Worm (Caenorhabditis elegans): Measurements from ENCODE around the gene cdr-1.
"Not testable (repeated sequence)": the region's sequence is repeated elsewhere in the genome, so short reads cannot be mapped to it uniquely, and the experiment has no call there.

Gene cdr-1

DNA sequence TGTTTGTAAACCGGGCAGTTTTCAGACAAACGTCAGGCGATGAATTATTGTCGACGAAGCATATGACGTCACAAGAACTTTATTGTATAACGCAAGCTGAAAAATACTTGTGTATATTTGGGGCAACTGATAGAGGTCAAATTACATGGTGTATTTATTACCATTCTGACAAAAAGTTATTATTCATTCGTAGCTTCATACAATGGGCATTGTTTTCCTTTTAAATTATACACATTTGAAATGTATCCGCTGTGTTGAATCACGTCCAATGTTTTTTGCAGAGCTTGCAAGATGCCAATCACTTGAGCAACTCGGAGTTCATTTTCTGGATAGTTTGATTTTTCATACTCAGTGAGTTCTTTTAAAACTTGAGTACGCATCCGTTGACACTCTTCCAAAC lies 1.9 kb downstream of the cdr-1 start, which contains the start of gene F35E8.13:
Gene F35E8.13 (plus strand): TSS at position 301 of the 400 bp plus-strand sequence.
- TF ChIP-seq ztf-26 (tag; optimal IDR thresholded peaks at IDR 0.05): no peak
- no peak for TF ChIP-seq nfya-2 (GFP tag; IDR thresholded peaks at IDR 0.05)
- TF ChIP-seq ceh-40 (GFP tag; IDR thresholded peaks at IDR 0.05): no peak
- TF ChIP-seq B0336.3 (GFP tag; IDR thresholded peaks at IDR 0.05): no peak
- no peak for TF ChIP-seq ekl-4 (GFP tag; IDR thresholded peaks at IDR 0.05)
- TF ChIP-seq lin-54 (GFP tag; optimal IDR thresholded peaks at IDR 0.05): no peak
- TF ChIP-seq dpl-1 (GFP tag; optimal IDR thresholded peaks at IDR 0.05): no peak
- no peak for TF ChIP-seq Y95B8A.8 (GFP tag; IDR thresholded peaks at IDR 0.05)
- TF ChIP-seq ceh-79 (tag; optimal IDR thresholded peaks at IDR 0.05): no peak
- no peak for TF ChIP-seq ZK185.1 (tag; optimal IDR thresholded peaks at IDR 0.05; ENCODE audit: poor library complexity, severe bottlenecking)

DNA sequence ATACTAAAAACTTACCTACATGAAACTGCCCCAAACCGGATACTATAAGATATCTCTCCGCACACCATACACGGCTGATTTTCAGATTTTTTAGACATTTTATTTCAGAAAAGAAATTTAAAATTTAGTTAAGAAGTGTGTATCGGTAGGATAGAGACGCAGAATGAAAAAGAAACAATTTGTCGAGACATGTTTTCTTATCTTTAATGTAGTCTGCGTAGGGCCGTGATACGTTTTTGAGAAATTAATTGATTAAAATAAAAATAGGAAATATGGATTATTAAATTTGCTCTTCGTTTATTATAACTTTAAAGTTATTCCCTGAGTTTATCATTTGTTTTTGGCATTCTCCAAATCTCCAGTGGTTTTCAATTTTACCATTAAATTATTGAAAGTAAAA lies 3.2 kb downstream of the cdr-1 start, which contains the start of gene nhr-108:
Gene nhr-108 (minus strand): TSS at position 166 of the 400 bp plus-strand sequence.
- TF ChIP-seq hrde-1 (tag; optimal IDR thresholded peaks at IDR 0.05; ENCODE audit: borderline replicate concordance): no peak
- no peak for TF ChIP-seq nhr-120 (GFP tag; IDR thresholded peaks at IDR 0.05)
- TF ChIP-seq snpc-1.3 (tag; optimal IDR thresholded peaks at IDR 0.05; ENCODE audit: insufficient read depth): no peak
- no peak for TF ChIP-seq lin-26 (GFP tag; IDR thresholded peaks at IDR 0.05)
- TF ChIP-seq unc-62 (GFP tag; optimal IDR thresholded peaks at IDR 0.05): no peak

DNA sequence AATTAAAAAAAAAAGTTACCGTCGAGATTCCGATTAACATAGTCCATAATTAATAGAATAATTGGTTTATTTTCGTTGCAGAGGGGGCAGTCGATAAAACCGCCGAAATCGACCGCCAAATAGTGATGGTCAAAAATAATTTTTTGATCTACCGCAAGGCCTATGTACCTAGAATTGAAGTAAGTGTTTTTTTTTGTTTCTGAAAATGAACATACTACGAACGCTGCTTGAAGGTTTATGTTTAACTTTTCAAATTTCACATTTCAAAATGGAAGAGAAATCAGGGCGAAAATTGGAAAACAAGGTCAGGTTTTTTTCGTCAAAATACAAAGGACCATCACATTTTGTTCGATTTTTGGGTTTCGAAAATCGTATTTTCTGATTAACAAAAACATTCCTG lies 7.2 kb downstream of the cdr-1 start, which contains the start of gene pzf-1:
Gene pzf-1 (minus strand): TSS at position 101 of the 400 bp plus-strand sequence.
- TF ChIP-seq repo-1 (tag; optimal IDR thresholded peaks at IDR 0.05): no peak
- TF ChIP-seq B0336.3 (GFP tag; IDR thresholded peaks at IDR 0.05): no peak
- no peak for TF ChIP-seq him-1 (tag; optimal IDR thresholded peaks at IDR 0.05)
- TF ChIP-seq ceh-58 (GFP tag; IDR thresholded peaks at IDR 0.05): no peak
- TF ChIP-seq hsf-1 (GFP tag; IDR thresholded peaks at IDR 0.05): no peak
- no peak for TF ChIP-seq lir-1 (GFP tag; conservative IDR thresholded peaks at IDR 0.05)
- no peak for TF ChIP-seq aptf-3 (GFP tag; IDR thresholded peaks at IDR 0.05)
- TF ChIP-seq F23B12.7 (tag; optimal IDR thresholded peaks at IDR 0.05; ENCODE audit: insufficient read depth): no peak
- TF ChIP-seq aptf-2 (GFP tag; conservative IDR thresholded peaks at IDR 0.05): no peak
- no peak for TF ChIP-seq lin-54 (GFP tag; optimal IDR thresholded peaks at IDR 0.05)
- TF ChIP-seq nhr-179 (tag; optimal IDR thresholded peaks at IDR 0.05): no peak
- no peak for TF ChIP-seq let-526 (GFP tag; IDR thresholded peaks at IDR 0.05)
- TF ChIP-seq F39B2.1 (GFP tag; IDR thresholded peaks at IDR 0.05): no peak

DNA sequence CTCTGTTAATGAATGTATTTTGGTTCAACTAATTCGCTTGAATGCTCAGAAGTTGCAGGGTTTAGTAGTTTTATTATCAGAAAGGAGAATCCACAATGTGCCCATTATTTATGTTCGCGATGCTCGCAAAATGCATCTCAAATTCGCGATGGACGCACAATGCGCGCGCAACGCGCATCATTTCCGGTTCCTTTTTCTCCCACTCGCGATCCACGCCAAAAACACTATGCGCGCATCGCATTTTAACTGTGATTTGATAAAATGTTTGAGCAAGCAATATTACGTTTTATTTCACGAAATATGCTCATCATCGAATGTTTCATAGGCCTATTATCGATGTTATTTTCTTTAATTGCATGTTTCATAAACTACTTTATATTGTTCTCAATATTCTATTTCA lies 8.8 kb downstream of the cdr-1 start, which contains the start of gene srbc-77:
Gene srbc-77 (plus strand): TSS at position 301 of the 400 bp plus-strand sequence.
- TF ChIP-seq hsf-1 (GFP tag; IDR thresholded peaks at IDR 0.05); Y95B8A.8 (GFP tag; IDR thresholded peaks at IDR 0.05); chd-7 (tag; optimal IDR thresholded peaks at IDR 0.05): not testable (repeated sequence)

DNA sequence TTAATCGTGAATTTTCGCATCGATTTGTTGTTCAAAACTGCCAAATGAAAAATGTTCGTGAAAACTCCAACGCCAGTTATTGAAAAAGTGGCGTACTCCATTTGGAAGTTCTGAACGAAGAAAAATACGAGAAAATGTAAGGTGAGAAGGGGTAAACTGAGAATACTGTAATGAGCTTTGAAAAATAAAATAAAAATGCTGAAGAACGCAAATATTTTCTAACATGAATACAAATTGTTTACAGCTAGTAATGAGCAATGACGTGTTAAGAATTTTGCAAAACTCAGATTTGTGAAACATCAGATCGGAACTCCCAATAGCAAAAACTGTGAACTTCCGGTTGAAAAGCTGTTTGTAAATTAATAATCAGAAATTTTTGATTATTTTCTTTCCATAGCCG lies 11.3 kb downstream of the cdr-1 start, which contains the start of gene srw-26:
Gene srw-26 (minus strand): TSS at position 101 of the 400 bp plus-strand sequence.
- no peak for TF ChIP-seq F10E7.11 (tag; optimal IDR thresholded peaks at IDR 0.05)
- TF ChIP-seq snpc-3.4 (tag; optimal IDR thresholded peaks at IDR 0.05): no peak

DNA sequence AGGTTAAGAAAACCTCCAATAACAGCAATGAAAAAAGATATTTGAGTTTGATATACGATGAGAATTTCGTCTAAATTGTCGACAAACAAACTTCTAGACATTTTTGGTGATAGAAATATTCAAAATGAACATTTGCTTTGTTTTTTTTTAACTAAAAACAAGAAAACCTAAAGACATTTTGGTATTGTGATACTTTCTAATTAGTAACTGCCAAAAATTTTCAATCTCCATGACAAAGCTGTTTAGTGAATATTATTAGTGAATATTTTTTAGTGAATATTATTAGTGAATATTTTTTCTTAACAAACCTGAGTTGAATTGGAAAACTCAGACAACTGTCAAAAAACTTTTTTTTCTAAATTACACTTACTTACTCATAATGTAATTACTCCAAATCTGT lies 19.1 kb downstream of the cdr-1 start, which contains the start of gene srw-55:
Gene srw-55 (minus strand): TSS at position 101 of the 400 bp plus-strand sequence.
- TF ChIP-seq madf-10 (tag; optimal IDR thresholded peaks at IDR 0.05): no peak
- no peak for TF ChIP-seq sdz-38 (tag; optimal IDR thresholded peaks at IDR 0.05)
- no peak for TF ChIP-seq aptf-2 (GFP tag; conservative IDR thresholded peaks at IDR 0.05)
- TF ChIP-seq pbrm-1 (GFP tag; IDR thresholded peaks at IDR 0.05): no peak
- TF ChIP-seq T26A5.8 (tag; optimal IDR thresholded peaks at IDR 0.05): no peak
- no peak for TF ChIP-seq snpc-4 (GFP tag; optimal IDR thresholded peaks at IDR 0.05)
- no peak for TF ChIP-seq snpc-4 (tag; optimal IDR thresholded peaks at IDR 0.05)
- no peak for TF ChIP-seq nfyb-1 (GFP tag; IDR thresholded peaks at IDR 0.05)
